ENCODE assay signal across 4 worm cellular contexts in the genomic region with DNA sequence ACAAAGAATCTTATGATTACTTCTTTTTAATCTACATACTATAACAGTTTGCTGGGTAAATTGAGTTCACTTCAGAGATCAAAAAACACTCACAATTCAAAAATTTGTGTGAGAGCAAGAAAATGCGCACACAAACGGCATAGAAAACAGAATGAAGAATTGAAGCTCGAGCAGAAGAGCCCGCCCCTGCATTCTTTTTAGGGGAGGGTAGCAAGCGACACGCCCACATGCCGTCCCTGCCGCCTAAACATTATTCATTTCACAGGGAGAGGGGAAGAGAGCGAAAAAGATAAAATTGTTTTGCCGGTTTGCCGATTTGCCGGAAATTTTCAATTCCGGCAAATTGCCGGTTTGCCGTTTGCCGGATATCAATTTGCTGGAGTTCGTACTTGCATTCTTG.
TF ChIP-seq lines count a peak whose summit lies in the region.

No protein-coding gene starts in this region.

TF ChIP-seq in whole organism, L2 larva, 48 proteins besides CTCF, POLR2A, EP300 and RAD21 (continues in another document):
- peak; percentile 15 for TF ChIP-seq blmp-1 (tag; optimal IDR thresholded peaks at IDR 0.05; lab: Kevin White, UChicago; ENCODE audit: insufficient read depth)
- TF ChIP-seq R02D3.7 (tag; optimal IDR thresholded peaks at IDR 0.05; lab: Kevin White, UChicago), result peak; percentile 18
- TF ChIP-seq crh-2 (tag; optimal IDR thresholded peaks at IDR 0.05; lab: Kevin White, UChicago), result peak; percentile 63
- no peak for TF ChIP-seq elt-3 (tag; optimal IDR thresholded peaks at IDR 0.05; lab: Kevin White, UChicago)
- TF ChIP-seq mdl-1 (tag; optimal IDR thresholded peaks at IDR 0.05; lab: Kevin White, UChicago), result peak; percentile 50 to 61
- TF ChIP-seq skn-1 (tag; optimal IDR thresholded peaks at IDR 0.05; lab: Kevin White, UChicago), result no peak
- no peak for TF ChIP-seq alr-1 (tag; optimal IDR thresholded peaks at IDR 0.05; lab: Kevin White, UChicago)
- TF ChIP-seq mbf-1 (tag; optimal IDR thresholded peaks at IDR 0.05; lab: Kevin White, UChicago), result peak; percentile 37
- TF ChIP-seq gmeb-1 (tag; optimal IDR thresholded peaks at IDR 0.05; lab: Kevin White, UChicago), result peak; percentile 75
- no peak for TF ChIP-seq unc-62 (GFP tag; optimal IDR thresholded peaks at IDR 0.05; lab: Kevin White, UChicago)
- peak; percentile 89 for TF ChIP-seq mab-5 (tag; optimal IDR thresholded peaks at IDR 0.05; lab: Kevin White, UChicago)
- TF ChIP-seq zag-1 (tag; optimal IDR thresholded peaks at IDR 0.05; lab: Kevin White, UChicago), result peak; percentile 55
- no peak for TF ChIP-seq unc-39 (tag; optimal IDR thresholded peaks at IDR 0.05; lab: Kevin White, UChicago)
- peak; percentile 85 for TF ChIP-seq ceh-82 (tag; optimal IDR thresholded peaks at IDR 0.05; lab: Kevin White, UChicago)
- TF ChIP-seq ama-1 (optimal IDR thresholded peaks at IDR 0.05; lab: Kevin White, UChicago), result no peak
- TF ChIP-seq ztf-1 (GFP tag; conservative IDR thresholded peaks at IDR 0.05; lab: Robert Waterston, UW), result no peak
- TF ChIP-seq C34F6.9 (tag; optimal IDR thresholded peaks at IDR 0.05; lab: Kevin White, UChicago), result peak; percentile 56
- TF ChIP-seq sem-4 (tag; optimal IDR thresholded peaks at IDR 0.05; lab: Kevin White, UChicago), result peak; percentile 55
- TF ChIP-seq Y55F3AM.14 (GFP tag; optimal IDR thresholded peaks at IDR 0.05; lab: Kevin White, UChicago), result peak; percentile 15
- TF ChIP-seq nhr-129 (tag; optimal IDR thresholded peaks at IDR 0.05; lab: Kevin White, UChicago), result peak; percentile 82
- TF ChIP-seq nhr-12 (tag; optimal IDR thresholded peaks at IDR 0.05; lab: Kevin White, UChicago), result no peak
- peak; percentile 84 for TF ChIP-seq lin-11 (tag; optimal IDR thresholded peaks at IDR 0.05; lab: Kevin White, UChicago)

TF ChIP-seq in whole organism, L4 larva, 104 proteins besides CTCF, POLR2A, EP300 and RAD21 (continues in another document):
- TF ChIP-seq fkh-10 (GFP tag; optimal IDR thresholded peaks at IDR 0.05; lab: Kevin White, UChicago), result peak; percentile 52
- TF ChIP-seq rbr-2 (tag; optimal IDR thresholded peaks at IDR 0.05; lab: Kevin White, UChicago), result peak; percentile 95
- no peak for TF ChIP-seq hlh-11 (tag; optimal IDR thresholded peaks at IDR 0.05; lab: Kevin White, UChicago)
- TF ChIP-seq lir-3 (tag; optimal IDR thresholded peaks at IDR 0.05; lab: Kevin White, UChicago), result peak; percentile 6
- 0 out of 2 replicates have a peak, but pooled peaks have one; percentile 22 for TF ChIP-seq Y48G9A.11 (GFP tag; IDR thresholded peaks at IDR 0.05; lab: Robert Waterston, UW)
- no peak for TF ChIP-seq pqm-1 (tag; optimal IDR thresholded peaks at IDR 0.05; lab: Kevin White, UChicago)
- TF ChIP-seq snpc-4 (tag; optimal IDR thresholded peaks at IDR 0.05; lab: Kevin White, UChicago), result no peak
- TF ChIP-seq fos-1 (tag; optimal IDR thresholded peaks at IDR 0.05; lab: Kevin White, UChicago), result no peak
- TF ChIP-seq ztf-11 (tag; optimal IDR thresholded peaks at IDR 0.05; lab: Kevin White, UChicago), result no peak
- peak; percentile 88 for TF ChIP-seq php-3 (GFP tag; IDR thresholded peaks at IDR 0.05; lab: Robert Waterston, UW)
- TF ChIP-seq nhr-102 (tag; optimal IDR thresholded peaks at IDR 0.05; lab: Kevin White, UChicago), result peak; percentile 97
- no peak for TF ChIP-seq dmd-8 (GFP tag; IDR thresholded peaks at IDR 0.05; lab: Robert Waterston, UW)
- TF ChIP-seq lim-7 (GFP tag; IDR thresholded peaks at IDR 0.05; lab: Robert Waterston, UW), result peak; percentile 26; the same call in 1 of the 2 replicates
- TF ChIP-seq zip-11 (GFP tag; IDR thresholded peaks at IDR 0.05; lab: Robert Waterston, UW), result peak; percentile 71; the same call in 1 of the 2 replicates
- TF ChIP-seq nhr-25 (tag; optimal IDR thresholded peaks at IDR 0.05; lab: Kevin White, UChicago; ENCODE audit: borderline replicate concordance, insufficient read depth), result no peak
- TF ChIP-seq ceh-28 (tag; optimal IDR thresholded peaks at IDR 0.05; lab: Kevin White, UChicago), result no peak
- peak; percentile 49 to 93 for TF ChIP-seq daf-16 (GFP tag; optimal IDR thresholded peaks at IDR 0.05; lab: Kevin White, UChicago)
- peak; percentile 59 for TF ChIP-seq daf-16 (tag; optimal IDR thresholded peaks at IDR 0.05; lab: Kevin White, UChicago)
- peak; percentile 74; the same call in 1 of the 2 replicates for TF ChIP-seq saeg-2 (GFP tag; IDR thresholded peaks at IDR 0.05; lab: Robert Waterston, UW)
- TF ChIP-seq nhr-6 (tag; optimal IDR thresholded peaks at IDR 0.05; lab: Kevin White, UChicago), result no peak
- TF ChIP-seq aha-1 (tag; lab: Kevin White, UChicago), result peak; percentile 100
- peak; percentile 80 for TF ChIP-seq lin-1 (GFP tag; IDR thresholded peaks at IDR 0.05; lab: Robert Waterston, UW)

TF ChIP-seq in whole organism, late embryonic, 69 proteins besides CTCF, POLR2A, EP300 and RAD21:
- TF ChIP-seq C08G9.2 (tag; optimal IDR thresholded peaks at IDR 0.05; lab: Kevin White, UChicago), result peak; percentile 39
- TF ChIP-seq nfya-1 (tag; optimal IDR thresholded peaks at IDR 0.05; lab: Kevin White, UChicago), result peak; percentile 50
- TF ChIP-seq tbx-2 (tag; optimal IDR thresholded peaks at IDR 0.05; lab: Kevin White, UChicago), result peak; percentile 27
- TF ChIP-seq madf-2 (tag; optimal IDR thresholded peaks at IDR 0.05; lab: Kevin White, UChicago), result no peak
- TF ChIP-seq ceh-31 (tag; optimal IDR thresholded peaks at IDR 0.05; lab: Kevin White, UChicago), result peak; percentile 75
- peak; percentile 99 for TF ChIP-seq sdc-2 (tag; optimal IDR thresholded peaks at IDR 0.05; lab: Kevin White, UChicago)
- TF ChIP-seq ceh-18 (tag; optimal IDR thresholded peaks at IDR 0.05; lab: Kevin White, UChicago), result peak; percentile 64
- TF ChIP-seq gmeb-2 (tag; optimal IDR thresholded peaks at IDR 0.05; lab: Kevin White, UChicago), result no peak
- TF ChIP-seq unc-42 (tag; optimal IDR thresholded peaks at IDR 0.05; lab: Kevin White, UChicago), result peak; percentile 24

TF ChIP-seq in whole organism, mixed stage, embryonic, 35 proteins besides CTCF, POLR2A, EP300 and RAD21:
- TF ChIP-seq lsy-2 (tag; optimal IDR thresholded peaks at IDR 0.05; lab: Kevin White, UChicago) (peak; percentile 35), mls-2 (tag; optimal IDR thresholded peaks at IDR 0.05; lab: Kevin White, UChicago) (peak; percentile 1), mab-5 (tag; optimal IDR thresholded peaks at IDR 0.05; lab: Kevin White, UChicago) (no peak), nhr-2 (tag; optimal IDR thresholded peaks at IDR 0.05; lab: Kevin White, UChicago) (no peak), elt-1 (tag; optimal IDR thresholded peaks at IDR 0.05; lab: Kevin White, UChicago; ENCODE audit: borderline replicate concordance, insufficient read depth) (no peak), mep-1 (tag; optimal IDR thresholded peaks at IDR 0.05; lab: Kevin White, UChicago) (no peak), nhr-237 (tag; optimal IDR thresholded peaks at IDR 0.05; lab: Kevin White, UChicago) (peak; percentile 70), drap-1 (GFP tag; optimal IDR thresholded peaks at IDR 0.05; lab: Kevin White, UChicago) (peak; percentile 71), unc-39 (tag; optimal IDR thresholded peaks at IDR 0.05; lab: Kevin White, UChicago) (peak; percentile 9), M03D4.4 (tag; optimal IDR thresholded peaks at IDR 0.05; lab: Kevin White, UChicago) (no peak), ceh-43 (GFP tag; optimal IDR thresholded peaks at IDR 0.05; lab: Kevin White, UChicago) (no peak), unc-120 (tag; optimal IDR thresholded peaks at IDR 0.05; lab: Kevin White, UChicago; ENCODE audit: poor library complexity, severe bottlenecking) (no peak), ceh-39 (tag; optimal IDR thresholded peaks at IDR 0.05; lab: Kevin White, UChicago) (peak; percentile 2), ces-1 (GFP tag; optimal IDR thresholded peaks at IDR 0.05; lab: Kevin White, UChicago) (peak; percentile 38)
